Worm (Caenorhabditis elegans): Measurements from ENCODE around the gene F42G8.8.

DNA sequence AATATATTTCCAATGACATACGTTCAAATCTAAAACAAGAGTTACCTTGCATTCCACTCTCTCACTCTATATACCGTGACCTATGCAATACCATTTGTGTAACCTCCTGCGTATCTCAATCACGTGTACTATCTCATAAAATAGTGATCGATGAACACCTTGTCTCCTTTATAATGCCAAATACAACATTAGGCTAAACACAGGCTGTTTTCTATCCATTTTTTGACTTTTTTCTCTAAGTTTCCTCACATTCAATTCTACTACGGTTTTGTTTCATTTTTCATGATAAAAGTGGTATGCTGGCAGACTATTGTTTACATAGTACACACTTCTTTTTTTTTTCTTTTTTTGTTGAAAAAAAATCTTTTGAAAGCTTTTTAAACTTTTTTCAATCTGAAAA lies 27.4 kb downstream of the F42G8.8 start:
- TF ChIP-seq mdl-1 (tag; optimal IDR thresholded peaks at IDR 0.05) (peak; percentile 60 to 69), blmp-1 (tag; optimal IDR thresholded peaks at IDR 0.05; ENCODE audit: insufficient read depth) (no peak), nhr-237 (tag; optimal IDR thresholded peaks at IDR 0.05) (no peak), unc-62 (GFP tag; optimal IDR thresholded peaks at IDR 0.05) (no peak), nhr-77 (tag; optimal IDR thresholded peaks at IDR 0.05) (no peak), ama-1 (optimal IDR thresholded peaks at IDR 0.05) (no peak), ceh-16 (tag; optimal IDR thresholded peaks at IDR 0.05) (no peak), R02D3.7 (tag; optimal IDR thresholded peaks at IDR 0.05) (no peak), ztf-11 (tag; optimal IDR thresholded peaks at IDR 0.05) (no peak), elt-1 (tag; optimal IDR thresholded peaks at IDR 0.05) (no peak), mbf-1 (tag; optimal IDR thresholded peaks at IDR 0.05) (no peak), ceh-82 (tag; optimal IDR thresholded peaks at IDR 0.05) (no peak), gmeb-1 (tag; optimal IDR thresholded peaks at IDR 0.05) (peak; percentile 29), skn-1 (tag; optimal IDR thresholded peaks at IDR 0.05) (no peak)

All from whole organism, L2 larva.